Worm (Caenorhabditis elegans): ENCODE data around the gene W03A5.6.

W03A5.6 gene

ce11 chrIII:5385315-5385714 lies 55.1 kb downstream of the W03A5.6 start, which contains the start of gene Y32H12A.7:
Gene Y32H12A.7 (minus strand): TSS chrIII:5385415.
- TF ChIP-seq dmd-4 (tag; optimal IDR thresholded peaks at IDR 0.05), result no peak
- TF ChIP-seq unc-62 (GFP tag; optimal IDR thresholded peaks at IDR 0.05), result no peak
- no peak for TF ChIP-seq alr-1 (tag; optimal IDR thresholded peaks at IDR 0.05)
- no peak for TF ChIP-seq egl-27 (tag; optimal IDR thresholded peaks at IDR 0.05)
- no peak for TF ChIP-seq R02D3.7 (tag; optimal IDR thresholded peaks at IDR 0.05)
- TF ChIP-seq sem-4 (tag; optimal IDR thresholded peaks at IDR 0.05), result no peak
- no peak for TF ChIP-seq ztf-11 (tag; optimal IDR thresholded peaks at IDR 0.05)
- TF ChIP-seq ceh-82 (tag; optimal IDR thresholded peaks at IDR 0.05), result no peak
- TF ChIP-seq snpc-4 (tag; optimal IDR thresholded peaks at IDR 0.05), result no peak
- no peak for TF ChIP-seq ztf-4 (tag; optimal IDR thresholded peaks at IDR 0.05)
- no peak for TF ChIP-seq zag-1 (tag; optimal IDR thresholded peaks at IDR 0.05)
- TF ChIP-seq nhr-237 (tag; optimal IDR thresholded peaks at IDR 0.05), result no peak
- no peak for TF ChIP-seq peb-1 (tag; optimal IDR thresholded peaks at IDR 0.05)
- TF ChIP-seq skn-1 (tag; optimal IDR thresholded peaks at IDR 0.05), result no peak

ce11 chrIII:5382073-5382472 lies 58.4 kb downstream of the W03A5.6 start, which contains the start of gene Y32H12A.6:
Gene Y32H12A.6 (minus strand): TSS chrIII:5382173.
- TF ChIP-seq lin-13 (GFP tag; optimal IDR thresholded peaks at IDR 0.05) (no peak), zag-1 (tag; optimal IDR thresholded peaks at IDR 0.05) (no peak), aly-2 (tag; optimal IDR thresholded peaks at IDR 0.05) (no peak)

All from whole organism, L2 larva.